ENCODE assay signal across 4 fruit fly cellular contexts in the genomic region with DNA sequence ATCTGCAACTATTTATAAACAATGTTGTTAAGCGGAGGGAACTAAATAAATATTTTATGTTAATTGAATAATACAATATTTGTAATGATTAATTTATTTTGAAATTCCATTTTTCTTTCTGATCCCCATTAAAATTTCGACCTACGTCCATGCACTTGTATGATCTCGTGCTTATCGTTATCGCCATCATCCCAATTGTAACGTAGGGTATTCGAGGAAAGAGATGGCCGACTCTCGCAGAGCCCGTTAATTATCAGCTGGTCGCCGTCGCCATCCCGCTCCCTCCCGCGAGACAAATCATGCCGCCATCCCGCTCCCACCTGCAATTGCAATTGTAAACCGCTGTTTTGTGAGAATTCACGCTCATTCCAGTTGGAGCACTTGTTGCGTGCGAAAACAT.
TF ChIP-seq lines count a peak whose summit lies in the region.

Gene CG11655 (plus strand): TSS at position 351 of the 400 bp plus-strand sequence.

TF ChIP-seq in whole organism, adult, 20 proteins besides CTCF, POLR2A, EP300 and RAD21 (continued from another document):
- peak; percentile 61 for TF ChIP-seq pad (GFP tag; optimal IDR thresholded peaks at IDR 0.05; lab: Kevin White, UChicago)
- peak; percentile 81 for TF ChIP-seq Mnt (GFP tag; optimal IDR thresholded peaks at IDR 0.05; lab: Kevin White, UChicago)
- TF ChIP-seq cic (GFP tag; optimal IDR thresholded peaks at IDR 0.05; lab: Kevin White, UChicago): peak; percentile 54

TF ChIP-seq in whole organism, embryonic, 481 proteins besides CTCF, POLR2A, EP300 and RAD21 (continued from another document and continues in another):
- TF ChIP-seq zen (tag; optimal IDR thresholded peaks at IDR 0.05; lab: Kevin White, UChicago) (peak; percentile 80), Hr3 (GFP tag; optimal IDR thresholded peaks at IDR 0.05; lab: Kevin White, UChicago) (peak; percentile 4), Ssrp (tag; optimal IDR thresholded peaks at IDR 0.05; lab: Kevin White, UChicago) (peak; percentile 6), wor (GFP tag; IDR thresholded peaks at IDR 0.05; lab: Robert Waterston, UW) (no peak), h (optimal IDR thresholded peaks at IDR 0.05; lab: Kevin White, UChicago) (no peak), sisA (GFP tag; IDR thresholded peaks at IDR 0.05; lab: Robert Waterston, UW) (peak; percentile 41; the same call in 1 of the 2 replicates), cwo (GFP tag; optimal IDR thresholded peaks at IDR 0.05; lab: Kevin White, UChicago) (peak; percentile 74), Ptx1 (GFP tag; IDR thresholded peaks at IDR 0.05; lab: Robert Waterston, UW) (peak; percentile 51; the same call in 1 of the 2 replicates), CG6689 (GFP tag; IDR thresholded peaks at IDR 0.05; lab: Robert Waterston, UW) (0 out of 2 replicates have a peak, but pooled peaks have one; percentile 30), CG10267 (tag; optimal IDR thresholded peaks at IDR 0.05; lab: Kevin White, UChicago) (peak; percentile 1), CG15696 (tag; optimal IDR thresholded peaks at IDR 0.05; lab: Kevin White, UChicago) (peak; percentile 4), CG18262 (tag; optimal IDR thresholded peaks at IDR 0.05; lab: Kevin White, UChicago) (peak; percentile 38), rib (GFP tag; IDR thresholded peaks at IDR 0.05; lab: Robert Waterston, UW) (no peak), CG9932 (GFP tag; IDR thresholded peaks at IDR 0.05; lab: Robert Waterston, UW) (no peak), ap (GFP tag; IDR thresholded peaks at IDR 0.05; lab: Robert Waterston, UW) (0 out of 2 replicates have a peak, but pooled peaks have one; percentile 11), Neu2 (GFP tag; optimal IDR thresholded peaks at IDR 0.05; lab: Kevin White, UChicago; ENCODE audit: borderline replicate concordance) (no peak), CG9609 (GFP tag; optimal IDR thresholded peaks at IDR 0.05; lab: Kevin White, UChicago) (peak; percentile 13), CG18599 (GFP tag; optimal IDR thresholded peaks at IDR 0.05; lab: Kevin White, UChicago) (peak; percentile 39), tup (GFP tag; optimal IDR thresholded peaks at IDR 0.05; lab: Kevin White, UChicago) (no peak), CG17328 (GFP tag; IDR thresholded peaks at IDR 0.05; lab: Robert Waterston, UW) (0 out of 2 replicates have a peak, but pooled peaks have one; percentile 46), bcd (GFP tag; optimal IDR thresholded peaks at IDR 0.05; lab: Kevin White, UChicago) (peak; percentile 32), prd (optimal IDR thresholded peaks at IDR 0.05; lab: Kevin White, UChicago) (no peak), prd (GFP tag; IDR thresholded peaks at IDR 0.05; lab: Robert Waterston, UW) (peak; percentile 69; the same call in 2 of the 3 replicates), Vsx1 (GFP tag; optimal IDR thresholded peaks at IDR 0.05; lab: Kevin White, UChicago) (no peak), CG1832 (GFP tag; optimal IDR thresholded peaks at IDR 0.05; lab: Kevin White, UChicago) (peak; percentile 82), ara (GFP tag; IDR thresholded peaks at IDR 0.05; lab: Robert Waterston, UW) (peak; percentile 47; the same call in 1 of the 2 replicates), D19B (GFP tag; optimal IDR thresholded peaks at IDR 0.05; lab: Kevin White, UChicago) (no peak), CG33213 (GFP tag; optimal IDR thresholded peaks at IDR 0.05; lab: Kevin White, UChicago) (no peak), Xbp1 (GFP tag; optimal IDR thresholded peaks at IDR 0.05; lab: Kevin White, UChicago) (peak; percentile 23), MBD-R2 (GFP tag; IDR thresholded peaks at IDR 0.05; lab: Robert Waterston, UW) (peak; percentile 67), unpg (GFP tag; optimal IDR thresholded peaks at IDR 0.05; lab: Kevin White, UChicago) (peak; percentile 21), CG9727 (GFP tag; optimal IDR thresholded peaks at IDR 0.05; lab: Kevin White, UChicago) (peak; percentile 40), tio (GFP tag; optimal IDR thresholded peaks at IDR 0.05; lab: Kevin White, UChicago) (no peak), bsh (GFP tag; optimal IDR thresholded peaks at IDR 0.05; lab: Kevin White, UChicago) (peak in 1 of 2 experiments; percentile 44), kah (GFP tag; optimal IDR thresholded peaks at IDR 0.05; lab: Kevin White, UChicago) (peak; percentile 5), Sox102F (GFP tag; optimal IDR thresholded peaks at IDR 0.05; lab: Kevin White, UChicago) (peak; percentile 17), gcm (GFP tag; optimal IDR thresholded peaks at IDR 0.05; lab: Kevin White, UChicago) (no peak), HmgD (GFP tag; optimal IDR thresholded peaks at IDR 0.05; lab: Kevin White, UChicago) (no peak), lov (optimal IDR thresholded peaks at IDR 0.05; lab: Kevin White, UChicago) (no peak), lov (GFP tag; IDR thresholded peaks at IDR 0.05; lab: Robert Waterston, UW) (no peak)

TF ChIP-seq in whole organism, prepupa, 60 proteins besides CTCF, POLR2A, EP300 and RAD21 (continued from another document):
- peak; percentile 55 for TF ChIP-seq CG32006 (GFP tag; optimal IDR thresholded peaks at IDR 0.05; lab: Kevin White, UChicago)
- no peak for TF ChIP-seq Gug (GFP tag; IDR thresholded peaks at IDR 0.05; lab: Robert Waterston, UW)
- TF ChIP-seq Sox15 (GFP tag; optimal IDR thresholded peaks at IDR 0.05; lab: Kevin White, UChicago): peak; percentile 34
- peak; percentile 50 for TF ChIP-seq pdm3 (GFP tag; optimal IDR thresholded peaks at IDR 0.05; lab: Kevin White, UChicago)
- no peak for TF ChIP-seq fkh (GFP tag; optimal IDR thresholded peaks at IDR 0.05; lab: Kevin White, UChicago)
- TF ChIP-seq ss (GFP tag; optimal IDR thresholded peaks at IDR 0.05; lab: Kevin White, UChicago): no peak
- TF ChIP-seq CG3032 (tag; optimal IDR thresholded peaks at IDR 0.05; lab: Kevin White, UChicago): peak; percentile 31
- no peak for TF ChIP-seq spab (GFP tag; optimal IDR thresholded peaks at IDR 0.05; lab: Kevin White, UChicago)
- TF ChIP-seq Sox102F (GFP tag; optimal IDR thresholded peaks at IDR 0.05; lab: Kevin White, UChicago): no peak
- TF ChIP-seq Hr39 (GFP tag; optimal IDR thresholded peaks at IDR 0.05; lab: Kevin White, UChicago): peak; percentile 49
- TF ChIP-seq CG7368 (GFP tag; optimal IDR thresholded peaks at IDR 0.05; lab: Kevin White, UChicago): no peak
- no peak for TF ChIP-seq dac (GFP tag; optimal IDR thresholded peaks at IDR 0.05; lab: Kevin White, UChicago)
- TF ChIP-seq Blimp-1 (GFP tag; optimal IDR thresholded peaks at IDR 0.05; lab: Kevin White, UChicago): no peak
- peak; percentile 31 for TF ChIP-seq Ets96B (tag; optimal IDR thresholded peaks at IDR 0.05; lab: Kevin White, UChicago)
- TF ChIP-seq CG11902 (GFP tag; optimal IDR thresholded peaks at IDR 0.05; lab: Kevin White, UChicago): peak; percentile 31
- TF ChIP-seq CG34406 (GFP tag; optimal IDR thresholded peaks at IDR 0.05; lab: Kevin White, UChicago): peak; percentile 38
- TF ChIP-seq cyc (GFP tag; optimal IDR thresholded peaks at IDR 0.05; lab: Kevin White, UChicago): peak; percentile 55
- peak; percentile 50 for TF ChIP-seq Smox (GFP tag; optimal IDR thresholded peaks at IDR 0.05; lab: Kevin White, UChicago)
- 0 out of 3 replicates have a peak, but pooled peaks have one; percentile 20 for TF ChIP-seq CG8119 (GFP tag; IDR thresholded peaks at IDR 0.05; lab: Robert Waterston, UW)
- peak; percentile 63 for TF ChIP-seq dsx (GFP tag; optimal IDR thresholded peaks at IDR 0.05; lab: Kevin White, UChicago; ENCODE audit: poor library complexity, severe bottlenecking)
- no peak for TF ChIP-seq svp (GFP tag; lab: Kevin White, UChicago)
- peak; percentile 59; the same call in 2 of the 3 replicates for TF ChIP-seq eg (GFP tag; IDR thresholded peaks at IDR 0.05; lab: Robert Waterston, UW)
- peak; percentile 42 for TF ChIP-seq CG15336 (GFP tag; IDR thresholded peaks at IDR 0.05; lab: Robert Waterston, UW)
- peak; percentile 45 for TF ChIP-seq CG31627 (GFP tag; optimal IDR thresholded peaks at IDR 0.05; lab: Kevin White, UChicago)
- TF ChIP-seq acj6 (GFP tag; optimal IDR thresholded peaks at IDR 0.05; lab: Kevin White, UChicago): no peak
- peak; percentile 60 for TF ChIP-seq CG1621 (tag; optimal IDR thresholded peaks at IDR 0.05; lab: Kevin White, UChicago)
- peak; percentile 12 for TF ChIP-seq Lpt (GFP tag; optimal IDR thresholded peaks at IDR 0.05; lab: Kevin White, UChicago)
- no peak for TF ChIP-seq CG11762 (GFP tag; optimal IDR thresholded peaks at IDR 0.05; lab: Kevin White, UChicago; ENCODE audit: insufficient read depth)
- TF ChIP-seq CG6163 (GFP tag; IDR thresholded peaks at IDR 0.05; lab: Robert Waterston, UW): peak; percentile 21; the same call in 1 of the 3 replicates
- TF ChIP-seq CG16779 (tag; optimal IDR thresholded peaks at IDR 0.05; lab: Kevin White, UChicago): no peak
- TF ChIP-seq Eip78C (GFP tag; lab: Kevin White, UChicago): peak; percentile 79
- no peak for TF ChIP-seq CG6808 (GFP tag; optimal IDR thresholded peaks at IDR 0.05; lab: Kevin White, UChicago)
- TF ChIP-seq topi (GFP tag; optimal IDR thresholded peaks at IDR 0.05; lab: Kevin White, UChicago): peak; percentile 62
- no peak for TF ChIP-seq fd85E (GFP tag; optimal IDR thresholded peaks at IDR 0.05; lab: Kevin White, UChicago)
- TF ChIP-seq Sox14 (GFP tag; optimal IDR thresholded peaks at IDR 0.05; lab: Kevin White, UChicago): peak; percentile 50
- no peak for TF ChIP-seq OdsH (GFP tag; optimal IDR thresholded peaks at IDR 0.05; lab: Kevin White, UChicago)
- no peak for TF ChIP-seq salr (GFP tag; optimal IDR thresholded peaks at IDR 0.05; lab: Kevin White, UChicago)
- no peak for TF ChIP-seq CG10631 (GFP tag; optimal IDR thresholded peaks at IDR 0.05; lab: Kevin White, UChicago)
- peak; percentile 63 for TF ChIP-seq CG6854 (GFP tag; optimal IDR thresholded peaks at IDR 0.05; lab: Kevin White, UChicago)
- no peak for TF ChIP-seq CG4318 (GFP tag; optimal IDR thresholded peaks at IDR 0.05; lab: Kevin White, UChicago)
- no peak for TF ChIP-seq CG6276 (GFP tag; optimal IDR thresholded peaks at IDR 0.05; lab: Kevin White, UChicago)

TF ChIP-seq in whole organism, pupa, 21 proteins besides CTCF, POLR2A, EP300 and RAD21 (continued from another document):
- TF ChIP-seq CG13204 (GFP tag; optimal IDR thresholded peaks at IDR 0.05; lab: Kevin White, UChicago): no peak
